Worm (Caenorhabditis elegans): Measurements from ENCODE around the gene F02C9.2.

ce11 chrV:3124912-3125311 lies 8.6 kb upstream of the F02C9.2 start, which contains the start of gene Y73C8C.12:
- TF ChIP-seq ama-1 (optimal IDR thresholded peaks at IDR 0.05), result no peak
- no peak for TF ChIP-seq unc-62 (GFP tag; optimal IDR thresholded peaks at IDR 0.05)
- no peak for TF ChIP-seq mbf-1 (tag; optimal IDR thresholded peaks at IDR 0.05)
- TF ChIP-seq nhr-77 (tag; optimal IDR thresholded peaks at IDR 0.05), result no peak
- TF ChIP-seq nhr-21 (tag; optimal IDR thresholded peaks at IDR 0.05), result no peak

All from whole organism, L2 larva.